Fruit fly (Drosophila melanogaster) whole organism, embryonic: ENCODE measurements around the gene SLC5A11.

Experiments used
- Atf-2 ChIP-seq: fragments of 200-800 bp; sonication (Bioruptor generic); optimal IDR thresholded peaks from 2 replicates; lab custom pipeline; 2016; ENCODE audit warnings: missing biosample characterization, missing genetic modification characterization
- B-H1 ChIP-seq: fragments of 200-800 bp; sonication (Bioruptor generic); IDR thresholded peaks from 3 replicates; pipeline ENCODE4 v1.3.6; 2022; ENCODE audit warnings: missing biosample characterization, missing genetic modification characterization
- Blimp-1 ChIP-seq: fragments of 200-800 bp; sonication (Bioruptor generic); optimal IDR thresholded peaks from 3 replicates; lab custom pipeline; 2018; ENCODE audit warnings: missing biosample characterization, missing genetic modification characterization, mild to moderate bottlenecking, moderate library complexity, missing genetic modification reagents
- CG12236 ChIP-seq: fragments of 200-800 bp; sonication (Bioruptor generic); optimal IDR thresholded peaks from 2 replicates; lab custom pipeline; 2016; ENCODE audit warnings: missing biosample characterization, missing genetic modification characterization
- CG12299 ChIP-seq: fragments of 200-800 bp; sonication (Bioruptor generic); optimal IDR thresholded peaks from 2 replicates; lab custom pipeline; 2018; ENCODE audit warnings: missing biosample characterization, mild to moderate bottlenecking, missing genetic modification characterization
- CG13296 ChIP-seq: fragments of 200-800 bp; sonication (Bioruptor generic); optimal IDR thresholded peaks from 3 replicates; lab custom pipeline; 2018; ENCODE audit warnings: missing biosample characterization, mild to moderate bottlenecking, missing genetic modification characterization
- CG13624 ChIP-seq: fragments of 200-800 bp; sonication (Bioruptor generic); optimal IDR thresholded peaks from 2 replicates; lab custom pipeline; 2016; ENCODE audit warnings: missing biosample characterization, missing genetic modification characterization
- CG14014 ChIP-seq: fragments of 200-800 bp; sonication (Bioruptor generic); IDR thresholded peaks from 2 replicates; pipeline ENCODE4 v1.3.6; 2022; ENCODE audit warnings: missing biosample characterization, missing genetic modification characterization
- CG1529 ChIP-seq: fragments of 200-800 bp; sonication (Bioruptor generic); optimal IDR thresholded peaks from 3 replicates; lab custom pipeline; 2018; ENCODE audit warnings: missing biosample characterization, missing genetic modification characterization
- CG16863 ChIP-seq: fragments of 200-800 bp; sonication (Bioruptor generic); optimal IDR thresholded peaks from 3 replicates; lab custom pipeline; 2016; ENCODE audit warnings: missing biosample characterization, missing genetic modification characterization
- CG17328 ChIP-seq: fragments of 200-800 bp; sonication (Bioruptor generic); IDR thresholded peaks from 2 replicates; pipeline ENCODE4 v1.3.6; 2022; ENCODE audit warnings: missing biosample characterization, missing genetic modification characterization
- CG17612 ChIP-seq: fragments of 200-800 bp; sonication (Bioruptor generic); IDR thresholded peaks from 2 replicates; pipeline ENCODE4 v1.3.6; 2022; ENCODE audit warnings: missing biosample characterization, missing genetic modification characterization
- CG18619 ChIP-seq: fragments of 200-800 bp; sonication (Bioruptor generic); optimal IDR thresholded peaks from 3 replicates; lab custom pipeline; 2017; ENCODE audit warnings: missing biosample characterization, mild to moderate bottlenecking, missing genetic modification characterization
- CG2875 ChIP-seq: fragments of 200-800 bp; sonication (Bioruptor generic); optimal IDR thresholded peaks from 2 replicates; lab custom pipeline; 2017; ENCODE audit warnings: missing biosample characterization, mild to moderate bottlenecking, missing genetic modification characterization, missing genetic modification reagents
- CG2889 ChIP-seq: fragments of 200-800 bp; sonication (Bioruptor generic); IDR thresholded peaks from 3 replicates; pipeline ENCODE4 v1.3.6; 2022; ENCODE audit warnings: missing biosample characterization, missing genetic modification characterization
- CG31388 ChIP-seq: fragments of 200-800 bp; sonication (Bioruptor generic); optimal IDR thresholded peaks from 2 replicates; lab custom pipeline; 2016; ENCODE audit warnings: missing biosample characterization, missing genetic modification characterization
- CG4328 ChIP-seq: fragments of 200-800 bp; sonication (Bioruptor generic); optimal IDR thresholded peaks from 3 replicates; lab custom pipeline; 2017; ENCODE audit warnings: missing biosample characterization, missing genetic modification reagents, missing genetic modification characterization
- CG5180 ChIP-seq: fragments of 200-800 bp; sonication (Bioruptor generic); optimal IDR thresholded peaks from 3 replicates; lab custom pipeline; 2017; ENCODE audit warnings: missing biosample characterization, missing genetic modification characterization, mild to moderate bottlenecking, moderate library complexity, missing genetic modification reagents
- CG6175 ChIP-seq: fragments of 200-800 bp; sonication (Bioruptor generic); IDR thresholded peaks from 3 replicates; pipeline ENCODE4 v1.3.6; 2022; ENCODE audit warnings: missing biosample characterization, missing genetic modification characterization
- CG6813 ChIP-seq: fragments of 200-800 bp; sonication (Bioruptor generic); optimal IDR thresholded peaks from 2 replicates; lab custom pipeline; 2017; ENCODE audit warnings: missing biosample characterization, missing genetic modification characterization, mild to moderate bottlenecking, moderate library complexity, missing genetic modification reagents
- CG8478 ChIP-seq: fragments of >200 bp; optimal IDR thresholded peaks from 2 replicates; lab custom pipeline; 2018
- Chrac-16 ChIP-seq: fragments of 200-800 bp; sonication (Bioruptor generic); optimal IDR thresholded peaks from 3 replicates; lab custom pipeline; 2016; ENCODE audit warnings: missing biosample characterization, missing genetic modification characterization
- Doc2 ChIP-seq: fragments of 200-800 bp; sonication (Bioruptor generic); IDR thresholded peaks from 2 replicates; pipeline ENCODE4 v1.3.6; 2022; ENCODE audit warnings: missing biosample characterization, missing genetic modification characterization
- Fer1 ChIP-seq: fragments of 200-800 bp; sonication (Bioruptor generic); optimal IDR thresholded peaks from 2 replicates; lab custom pipeline; 2017; ENCODE audit warnings: missing biosample characterization, mild to moderate bottlenecking, missing genetic modification characterization
- HLH3B ChIP-seq: fragments of 200-800 bp; sonication (Bioruptor generic); IDR thresholded peaks from 2 replicates; pipeline ENCODE4 v1.3.6; 2022; ENCODE audit warnings: missing biosample characterization, missing genetic modification characterization
- Hmx ChIP-seq: fragments of 200-800 bp; sonication (Bioruptor generic); optimal IDR thresholded peaks from 2 replicates; lab custom pipeline; 2016; ENCODE audit warnings: missing biosample characterization, missing genetic modification characterization
- Hr39 ChIP-seq: fragments of >200 bp; optimal IDR thresholded peaks from 2 replicates; lab custom pipeline; 2017
- Six4 ChIP-seq: fragments of 200-800 bp; sonication (Bioruptor generic); optimal IDR thresholded peaks from 2 replicates; lab custom pipeline; 2016; ENCODE audit warnings: missing biosample characterization, missing genetic modification characterization
- Ssrp ChIP-seq: fragments of 200-800 bp; sonication (Bioruptor generic); optimal IDR thresholded peaks from 2 replicates; lab custom pipeline; 2018; ENCODE audit warnings: missing biosample characterization, mild to moderate bottlenecking, missing genetic modification characterization, moderate library complexity
- YL-1 ChIP-seq: fragments of 200-800 bp; sonication (Bioruptor generic); optimal IDR thresholded peaks from 3 replicates; lab custom pipeline; 2017; ENCODE audit warnings: missing biosample characterization, mild to moderate bottlenecking, missing genetic modification characterization
- abd-A ChIP-seq: fragments of 200-800 bp; sonication (Bioruptor generic); optimal IDR thresholded peaks from 3 replicates; lab custom pipeline; 2019; ENCODE audit warnings: missing biosample characterization, mild to moderate bottlenecking, missing genetic modification characterization, moderate library complexity
- ara ChIP-seq: fragments of 200-800 bp; sonication (Bioruptor generic); IDR thresholded peaks from 2 replicates; pipeline ENCODE4 v1.3.6; 2022; ENCODE audit warnings: missing biosample characterization, missing genetic modification characterization
- cg ChIP-seq: fragments of 200-800 bp; sonication (Bioruptor generic); optimal IDR thresholded peaks from 3 replicates; lab custom pipeline; 2019; ENCODE audit warnings: missing biosample characterization, mild to moderate bottlenecking, missing genetic modification characterization, moderate library complexity
- chm ChIP-seq: fragments of 200-800 bp; sonication (Bioruptor generic); IDR thresholded peaks from 2 replicates; pipeline ENCODE4 v1.3.6; 2022; ENCODE audit warnings: missing biosample characterization, missing genetic modification characterization
- dysf ChIP-seq: fragments of 200-800 bp; sonication (Bioruptor generic); IDR thresholded peaks from 3 replicates; pipeline ENCODE4 v1.3.6; 2022; ENCODE audit warnings: missing biosample characterization, missing genetic modification characterization
- grn ChIP-seq: fragments of 200-800 bp; sonication (Bioruptor generic); optimal IDR thresholded peaks from 3 replicates; lab custom pipeline; 2017; ENCODE audit warnings: missing biosample characterization, missing genetic modification characterization
- hb ChIP-seq: fragments of 200-800 bp; sonication (Bioruptor generic); IDR thresholded peaks from 3 replicates; pipeline ENCODE4 v1.3.6; 2022; ENCODE audit warnings: missing biosample characterization, missing genetic modification characterization; ENCODE audit not compliant: partially characterized antibody
- hkb ChIP-seq, 2 experiments: fragments of 200-800 bp in 1 of 2; fragments of >200 bp in 1 of 2; sonication (Bioruptor generic) in 1 of 2; IDR thresholded peaks in 1 of 2; optimal IDR thresholded peaks in 1 of 2; 2 replicates each; pipeline versions ENCODE4 v1.3.6 to Lab custom; 2017 to 2022; ENCODE audit warnings: missing biosample characterization in 1 of 2, missing genetic modification characterization in 1 of 2
- ind ChIP-seq: fragments of 200-800 bp; sonication (Bioruptor generic); optimal IDR thresholded peaks from 3 replicates; lab custom pipeline; 2016; ENCODE audit warnings: missing biosample characterization, missing genetic modification characterization
- jing ChIP-seq: fragments of 200-800 bp; sonication (Bioruptor generic); optimal IDR thresholded peaks from 2 replicates; lab custom pipeline; 2018; ENCODE audit warnings: missing biosample characterization, mild to moderate bottlenecking, missing genetic modification characterization
- kay ChIP-seq: fragments of 200-800 bp; sonication (Bioruptor generic); optimal IDR thresholded peaks from 2 replicates; lab custom pipeline; 2016; ENCODE audit warnings: missing biosample characterization, missing genetic modification characterization
- klu ChIP-seq: fragments of 200-800 bp; sonication (Bioruptor generic); IDR thresholded peaks from 2 replicates; pipeline ENCODE4 v1.3.6; 2022; ENCODE audit warnings: missing biosample characterization, missing genetic modification characterization
- luna ChIP-seq: fragments of 200-800 bp; sonication (Bioruptor generic); optimal IDR thresholded peaks from 2 replicates; lab custom pipeline; 2016; ENCODE audit warnings: missing biosample characterization, missing genetic modification characterization
- pnt ChIP-seq: fragments of 200-800 bp; sonication (Bioruptor generic); optimal IDR thresholded peaks from 3 replicates; lab custom pipeline; 2016; ENCODE audit warnings: missing biosample characterization, missing genetic modification characterization
- ro ChIP-seq: fragments of 200-800 bp; sonication (Bioruptor generic); IDR thresholded peaks from 2 replicates; pipeline ENCODE4 v1.3.6; 2022; ENCODE audit warnings: missing biosample characterization, missing genetic modification characterization
- slou ChIP-seq: fragments of 200-800 bp; sonication (Bioruptor generic); optimal IDR thresholded peaks from 3 replicates; lab custom pipeline; 2016; ENCODE audit warnings: missing biosample characterization, missing genetic modification characterization
- tin ChIP-seq: fragments of 200-800 bp; sonication (Bioruptor generic); optimal IDR thresholded peaks from 3 replicates; lab custom pipeline; 2016; ENCODE audit warnings: missing biosample characterization, missing genetic modification characterization
- tll ChIP-seq, 2 experiments: fragments of 200-800 bp in 1 of 2; fragments of >200 bp in 1 of 2; sonication (Bioruptor generic) in 1 of 2; optimal IDR thresholded peaks; 2 replicates each; lab custom pipeline; 2017 to 2019; ENCODE audit warnings: missing biosample characterization in 2 of 2, missing genetic modification characterization in 2 of 2, mild to moderate bottlenecking in 1 of 2, moderate library complexity in 1 of 2
- tna ChIP-seq: fragments of 200-800 bp; sonication (Bioruptor generic); IDR thresholded peaks from 2 replicates; pipeline ENCODE4 v1.3.6; 2022; ENCODE audit warnings: missing biosample characterization, missing genetic modification characterization; ENCODE audit not compliant: partially characterized antibody
- trem ChIP-seq: fragments of 200-800 bp; optimal IDR thresholded peaks from 3 replicates; lab custom pipeline; 2019; ENCODE audit warnings: missing biosample characterization, mild to moderate bottlenecking, missing genetic modification characterization, moderate library complexity
- vvl ChIP-seq: fragments of 200-800 bp; sonication (Bioruptor generic); IDR thresholded peaks from 2 replicates; pipeline ENCODE4 v1.3.6; 2022; ENCODE audit warnings: missing biosample characterization, missing genetic modification characterization

Gene SLC5A11

DNA sequence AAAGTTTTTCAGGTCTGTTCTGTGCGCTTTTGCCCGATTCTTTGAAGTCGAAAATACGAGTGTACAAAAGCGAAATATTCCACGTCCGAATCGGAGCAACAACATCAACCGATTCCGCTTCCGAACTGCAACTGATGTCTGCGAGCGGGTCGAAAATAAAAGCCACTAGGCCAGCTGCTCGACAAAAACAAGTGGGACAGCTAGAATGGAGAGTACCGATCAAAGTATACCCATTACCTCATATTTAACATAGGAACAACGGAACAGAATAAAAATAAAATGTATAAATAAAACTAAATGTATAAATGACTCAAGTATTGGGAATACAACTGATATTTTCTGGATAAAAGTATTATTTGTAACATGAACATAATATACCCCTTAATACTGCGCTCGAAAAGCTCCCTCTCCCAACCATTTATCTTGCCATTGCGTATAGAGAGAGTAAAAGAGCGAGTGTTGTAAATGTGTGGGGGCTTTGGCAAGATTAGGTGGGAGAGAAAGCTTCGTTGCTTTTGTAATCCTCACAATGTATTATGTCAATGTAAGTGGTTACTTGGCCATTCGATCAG is at the start of gene SLC5A11 (continued):
- TF ChIP-seq jing (GFP tag; lab: Kevin White, UChicago) (peak; percentile 99), ro (GFP tag; lab: Robert Waterston, UW) (peak; percentile 92), CG8478 (lab: Kevin White, UChicago) (no peak), abd-A (tag; lab: Kevin White, UChicago) (peak; percentile 92), CG2875 (GFP tag; lab: Kevin White, UChicago) (peak; percentile 94), YL-1 (peak; percentile 98), grn (GFP tag; lab: Kevin White, UChicago) (peak; percentile 97), CG13296 (GFP tag; lab: Kevin White, UChicago) (peak; percentile 98), vvl (peak; percentile 99), CG31388 (peak; percentile 99), tna (GFP tag; lab: Robert Waterston, UW) (no peak), cg (GFP tag; lab: Kevin White, UChicago) (peak; percentile 68), tin (GFP tag; lab: Kevin White, UChicago) (peak; percentile 99), Six4 (peak; percentile 97), dysf (GFP tag; lab: Robert Waterston, UW) (peak; percentile 99), ind (GFP tag; lab: Kevin White, UChicago) (peak; percentile 96), Blimp-1 (GFP tag; lab: Kevin White, UChicago) (peak; percentile 96), CG17328 (peak; percentile 95), CG12299 (tag; lab: Kevin White, UChicago) (peak; percentile 85), Ssrp (tag; lab: Kevin White, UChicago) (peak; percentile 99), CG6175 (GFP tag; lab: Robert Waterston, UW) (peak; percentile 91), CG2889 (GFP tag; lab: Robert Waterston, UW) (peak; percentile 91), tll (GFP tag; optimal IDR thresholded peaks at IDR 0.05; lab: Kevin White, UChicago) (peak in 1 of 2 experiments; percentile 80), Hr39 (lab: Kevin White, UChicago) (no peak), Hmx (peak; percentile 98), CG13624 (peak; percentile 99), HLH3B (peak; percentile 99), CG17612 (GFP tag; lab: Robert Waterston, UW) (peak; percentile 88), slou (GFP tag; lab: Kevin White, UChicago) (peak; percentile 100), CG6813 (GFP tag; lab: Kevin White, UChicago) (peak; percentile 96), pnt (GFP tag; lab: Kevin White, UChicago) (peak; percentile 78), CG16863 (peak; percentile 65), CG12236 (GFP tag; lab: Kevin White, UChicago) (peak; percentile 36), Fer1 (GFP tag; lab: Kevin White, UChicago) (peak; percentile 99), hb (no peak), ara (GFP tag; lab: Robert Waterston, UW) (peak; percentile 94), Chrac-16 (peak; percentile 87), trem (tag; lab: Kevin White, UChicago) (peak; percentile 88), CG1529 (GFP tag; lab: Kevin White, UChicago) (peak; percentile 94), CG18619 (peak; percentile 92), hkb (optimal IDR thresholded peaks at IDR 0.05; lab: Kevin White, UChicago) (no peak), hkb (GFP tag; IDR thresholded peaks at IDR 0.05; lab: Robert Waterston, UW) (peak; percentile 92), chm (peak; percentile 98), klu (GFP tag; lab: Robert Waterston, UW) (peak; percentile 94), CG5180 (GFP tag; lab: Kevin White, UChicago) (peak; percentile 91), kay (GFP tag; lab: Kevin White, UChicago) (peak; percentile 82), B-H1 (GFP tag; lab: Robert Waterston, UW) (peak; percentile 95), CG14014 (GFP tag; lab: Robert Waterston, UW) (peak; percentile 99), Atf-2 (GFP tag; lab: Kevin White, UChicago) (peak; percentile 95), CG4328 (GFP tag; lab: Kevin White, UChicago) (peak; percentile 93), Doc2 (peak; percentile 87), luna (GFP tag; lab: Kevin White, UChicago) (peak; percentile 14)
